Worm (Caenorhabditis elegans): Measurements from ENCODE around the gene mcm-3.

- TF ChIP-seq T20F7.1 (GFP tag; optimal IDR thresholded peaks at IDR 0.05), result no peak
- TF ChIP-seq mdl-1 (tag; optimal IDR thresholded peaks at IDR 0.05), result no peak
- no peak for TF ChIP-seq pqm-1 (tag; optimal IDR thresholded peaks at IDR 0.05)
- TF ChIP-seq nhr-76 (tag; optimal IDR thresholded peaks at IDR 0.05), result no peak
- TF ChIP-seq ceh-82 (tag; optimal IDR thresholded peaks at IDR 0.05), result no peak
- TF ChIP-seq fkh-10 (GFP tag; optimal IDR thresholded peaks at IDR 0.05), result no peak
Observed at ce11 chrV:15023544-15023943, 35.9 kb downstream of the mcm-3 start, which contains the start of gene F14H8.4.

All from whole organism, L4 larva.